Worm (Caenorhabditis elegans) whole organism, late embryonic: ENCODE results near the gene srh-201.

Experiments used
- ceh-24 ChIP-seq: sonication (generic microtip); optimal IDR thresholded peaks from 2 replicates; lab custom pipeline; 2016; ENCODE audit warnings: mild to moderate bottlenecking, missing genetic modification characterization, missing compliant biosample characterization
- hlh-30 ChIP-seq: sonication (generic microtip); optimal IDR thresholded peaks from 2 replicates; lab custom pipeline; 2017; ENCODE audit warnings: antibody characterized with exemption, missing genetic modification characterization, missing compliant biosample characterization; ENCODE audit not compliant: insufficient read depth
- hlh-8 ChIP-seq: sonication (generic microtip); optimal IDR thresholded peaks from 2 replicates; lab custom pipeline; 2016; ENCODE audit warnings: missing genotype, missing genetic modification characterization, missing compliant biosample characterization
- pha-4 ChIP-seq: fragments of 150-350 bp; optimal IDR thresholded peaks from 2 replicates; lab custom pipeline; 2018; ENCODE audit warnings: missing biosample characterization, missing genetic modification reagents, missing genetic modification characterization
- sox-2 ChIP-seq: fragments of 200-800 bp; sonication (Bioruptor generic); IDR thresholded peaks from 2 replicates; pipeline ENCODE4 v1.3.6; 2022; ENCODE audit warnings: missing genetic modification reagents, missing genetic modification characterization, missing compliant biosample characterization

- no peak for TF ChIP-seq ceh-24 (tag; lab: Kevin White, UChicago)
- TF ChIP-seq pha-4 (tag; lab: Kevin White, UChicago), result no peak
- TF ChIP-seq hlh-8 (tag; lab: Kevin White, UChicago), result no peak
- no peak for TF ChIP-seq sox-2 (GFP tag; lab: Robert Waterston, UW)
- no peak for TF ChIP-seq hlh-30 (tag; lab: Kevin White, UChicago)
Measured at ce11 chrV:9033267-9033666, 19.6 kb upstream of the srh-201 start, which contains the start of gene C25E10.4.
